Fruit fly (Drosophila melanogaster): ENCODE results near the gene lz.

The lz gene

dm6 chrX:9267598-9267997, 16.9 kb upstream of the lz start, which contains the start of gene Erk7:
Erk7 (minus strand) TSS chrX:9267698.
- no peak for TF ChIP-seq TFAM (GFP tag; optimal IDR thresholded peaks at IDR 0.05)
- no peak for TF ChIP-seq CG32532 (GFP tag; IDR thresholded peaks at IDR 0.05)
- no peak for TF ChIP-seq fd102C (GFP tag; optimal IDR thresholded peaks at IDR 0.05)
- no peak for TF ChIP-seq Ets97D (GFP tag; optimal IDR thresholded peaks at IDR 0.05)
- no peak for TF ChIP-seq CG13424 (tag; optimal IDR thresholded peaks at IDR 0.05)
- no peak for TF ChIP-seq scrt (GFP tag; optimal IDR thresholded peaks at IDR 0.05)
- TF ChIP-seq HLHmδ (GFP tag; optimal IDR thresholded peaks at IDR 0.05): no peak
- no peak for TF ChIP-seq bsh (GFP tag; optimal IDR thresholded peaks at IDR 0.05)
- TF ChIP-seq jigr1 (GFP tag; IDR thresholded peaks at IDR 0.05): no peak
- no peak for TF ChIP-seq Doc3 (GFP tag; IDR thresholded peaks at IDR 0.05; ENCODE audit: partially characterized antibody)
- no peak for TF ChIP-seq HHEX (GFP tag; optimal IDR thresholded peaks at IDR 0.05)

dm6 chrX:9269825-9270224, 14.6 kb upstream of the lz start, which contains the start of gene CG17440:
CG17440 (minus strand) TSS chrX:9269925.
- TF ChIP-seq sima (GFP tag; optimal IDR thresholded peaks at IDR 0.05) (no peak), CG6791 (GFP tag; IDR thresholded peaks at IDR 0.05; ENCODE audit: partially characterized antibody) (no peak), Trl (optimal IDR thresholded peaks at IDR 0.05) (no peak), Trl (GFP tag; optimal IDR thresholded peaks at IDR 0.05) (no peak), gt (GFP tag; IDR thresholded peaks at IDR 0.05) (no peak), CG17912 (GFP tag; optimal IDR thresholded peaks at IDR 0.05) (no peak), bigmax (GFP tag; optimal IDR thresholded peaks at IDR 0.05) (no peak), Taf1 (GFP tag; IDR thresholded peaks at IDR 0.05) (no peak), dimm (GFP tag; IDR thresholded peaks at IDR 0.05) (no peak), CG43689 (GFP tag; IDR thresholded peaks at IDR 0.05) (no peak), pfk (GFP tag; optimal IDR thresholded peaks at IDR 0.05) (no peak), chif (GFP tag; optimal IDR thresholded peaks at IDR 0.05) (no peak), CG3281 (GFP tag; optimal IDR thresholded peaks at IDR 0.05) (no peak), repo (GFP tag; optimal IDR thresholded peaks at IDR 0.05) (no peak), Mes4 (GFP tag; optimal IDR thresholded peaks at IDR 0.05) (no peak), CG12744 (GFP tag; optimal IDR thresholded peaks at IDR 0.05) (no peak), Antp (GFP tag; optimal IDR thresholded peaks at IDR 0.05) (no peak), CG3847 (GFP tag; IDR thresholded peaks at IDR 0.05) (no peak), sisA (GFP tag; IDR thresholded peaks at IDR 0.05) (no peak), tna (GFP tag; IDR thresholded peaks at IDR 0.05; ENCODE audit: partially characterized antibody) (no peak), Jarid2 (GFP tag; optimal IDR thresholded peaks at IDR 0.05) (no peak)

- TF ChIP-seq gce (GFP tag; IDR thresholded peaks at IDR 0.05) (no peak), CG12155 (GFP tag; optimal IDR thresholded peaks at IDR 0.05) (no peak), CG10267 (tag; optimal IDR thresholded peaks at IDR 0.05) (peak; percentile 13), CG2875 (GFP tag; optimal IDR thresholded peaks at IDR 0.05) (no peak), ttk (GFP tag; IDR thresholded peaks at IDR 0.05) (no peak), CG4730 (GFP tag; IDR thresholded peaks at IDR 0.05) (no peak), Side (GFP tag; optimal IDR thresholded peaks at IDR 0.05) (no peak), ab (GFP tag; optimal IDR thresholded peaks at IDR 0.05) (no peak), danr (GFP tag; IDR thresholded peaks at IDR 0.05) (no peak), lmd (GFP tag; IDR thresholded peaks at IDR 0.05) (no peak), lab (GFP tag; optimal IDR thresholded peaks at IDR 0.05) (no peak), onecut (GFP tag; IDR thresholded peaks at IDR 0.05) (no peak), CG42726 (GFP tag; IDR thresholded peaks at IDR 0.05; ENCODE audit: partially characterized antibody) (no peak), gfzf (GFP tag; optimal IDR thresholded peaks at IDR 0.05) (no peak), CG10565 (GFP tag; optimal IDR thresholded peaks at IDR 0.05) (no peak), CG31365 (tag; optimal IDR thresholded peaks at IDR 0.05) (no peak), row (GFP tag; IDR thresholded peaks at IDR 0.05) (peak; percentile 53), BEAF-32 (GFP tag; optimal IDR thresholded peaks at IDR 0.05) (peak; percentile 77)
Measured at dm6 chrX:9272830-9273507, 11.5 kb upstream of the lz start, which contains the start of the genes Cfp1 and Aladin. Cfp1 (minus strand) TSS chrX:9272960. Aladin (plus strand) TSS chrX:9273413.

All from whole organism, embryonic.